Worm (Caenorhabditis elegans) whole organism, L1 larva: ENCODE data around the gene ceeh-2.

Experiments used
- C16A3.4 ChIP-seq: fragments of 150-350 bp; optimal IDR thresholded peaks from 2 replicates; lab custom pipeline; 2014; ENCODE audit warnings: missing biosample characterization, missing genetic modification characterization
- aha-1 ChIP-seq: fragments of 150-350 bp; optimal IDR thresholded peaks from 2 replicates; lab custom pipeline; 2014; ENCODE audit warnings: missing biosample characterization, missing genetic modification characterization
- aly-2 ChIP-seq: fragments of 150-350 bp; optimal IDR thresholded peaks from 2 replicates; lab custom pipeline; 2014; ENCODE audit warnings: missing biosample characterization, missing genetic modification characterization
- blmp-1 ChIP-seq: fragments of 150-350 bp; optimal IDR thresholded peaks from 2 replicates; lab custom pipeline; 2014; ENCODE audit warnings: missing biosample characterization, missing genetic modification characterization
- ces-1 ChIP-seq: fragments of 150-350 bp; optimal IDR thresholded peaks from 2 replicates; lab custom pipeline; 2014; ENCODE audit warnings: missing biosample characterization, missing genetic modification reagents, missing genetic modification characterization
- dpl-1 ChIP-seq, 3 experiments: fragments of 150-350 bp in 2 of 3; sonication (generic microtip) in 1 of 3; optimal IDR thresholded peaks; 2 replicates each; lab custom pipeline; 2014 to 2017; ENCODE audit warnings: missing biosample characterization in 3 of 3, missing genetic modification characterization in 3 of 3, missing genetic modification reagents in 3 of 3
- dsc-1 ChIP-seq: sonication (generic microtip); optimal IDR thresholded peaks from 2 replicates; lab custom pipeline; 2016; ENCODE audit warnings: mild to moderate bottlenecking, missing genetic modification characterization, missing compliant biosample characterization
- efl-1 ChIP-seq, 4 experiments: fragments of 150-350 bp; optimal IDR thresholded peaks in 3 of 4; peaks in 1 of 4; 1 replicate in 1 of 4; 2 replicates in 3 of 4; lab custom pipeline; 2014; ENCODE audit warnings: missing biosample characterization in 2 of 4, missing genetic modification characterization in 2 of 4, missing genetic modification reagents in 2 of 4
- elt-2 ChIP-seq: sonication (generic microtip); optimal IDR thresholded peaks from 2 replicates; lab custom pipeline; 2016; ENCODE audit warnings: missing genetic modification characterization, mild to moderate bottlenecking, inconsistent platforms, missing compliant biosample characterization, missing genetic modification reagents
- elt-3 ChIP-seq, 6 experiments: fragments of 150-350 bp in 1 of 6; sonication (generic microtip); optimal IDR thresholded peaks; 2 replicates each; lab custom pipeline; 2017 to 2018; ENCODE audit warnings: missing biosample characterization in 6 of 6, missing genetic modification characterization in 6 of 6, inconsistent platforms in 1 of 6
- fkh-10 ChIP-seq: sonication (generic microtip); optimal IDR thresholded peaks from 2 replicates; lab custom pipeline; 2017; ENCODE audit warnings: missing biosample characterization, missing genetic modification reagents, missing genetic modification characterization
- fkh-8 ChIP-seq: sonication (generic microtip); optimal IDR thresholded peaks from 2 replicates; lab custom pipeline; 2016; ENCODE audit warnings: mild to moderate bottlenecking, missing genetic modification characterization, missing compliant biosample characterization
- irx-1 ChIP-seq: sonication (generic microtip); optimal IDR thresholded peaks from 2 replicates; lab custom pipeline; 2016; ENCODE audit warnings: missing genetic modification characterization, missing compliant biosample characterization
- isw-1 ChIP-seq: fragments of 200-800 bp; sonication (Bioruptor generic); IDR thresholded peaks from 2 replicates; pipeline ENCODE4 v1.3.6; 2022; ENCODE audit warnings: missing genetic modification characterization, missing compliant biosample characterization
- lin-14 ChIP-seq: fragments of 200-800 bp; sonication (Bioruptor generic); optimal IDR thresholded peaks from 2 replicates; lab custom pipeline; 2018; ENCODE audit warnings: mild to moderate bottlenecking, missing genetic modification characterization, moderate library complexity, missing compliant biosample characterization
- lin-35 ChIP-seq, 2 experiments: fragments of 150-350 bp; optimal IDR thresholded peaks; 2 replicates each; lab custom pipeline; 2014; ENCODE audit warnings: missing biosample characterization in 2 of 2, missing genetic modification characterization in 2 of 2, missing genetic modification reagents in 2 of 2
- lir-3 ChIP-seq: sonication (generic microtip); optimal IDR thresholded peaks from 2 replicates; lab custom pipeline; 2016; ENCODE audit warnings: mild to moderate bottlenecking, missing genetic modification characterization, moderate library complexity, missing compliant biosample characterization; ENCODE audit not compliant: poor library complexity
- mdl-1 ChIP-seq, 2 experiments: fragments of 150-350 bp; optimal IDR thresholded peaks; 2 replicates each; lab custom pipeline; 2014 to 2017; ENCODE audit warnings: missing biosample characterization in 2 of 2, missing genetic modification characterization in 2 of 2, inconsistent platforms in 1 of 2
- mep-1 ChIP-seq: fragments of 150-350 bp; optimal IDR thresholded peaks from 2 replicates; lab custom pipeline; 2014; ENCODE audit warnings: missing biosample characterization, missing genetic modification characterization
- nhr-11 ChIP-seq: fragments of 150-350 bp; optimal IDR thresholded peaks from 2 replicates; lab custom pipeline; 2014; ENCODE audit warnings: missing biosample characterization, missing genetic modification characterization
- nhr-20 ChIP-seq: sonication (generic microtip); optimal IDR thresholded peaks from 2 replicates; lab custom pipeline; 2016; ENCODE audit warnings: mild to moderate bottlenecking, missing genetic modification characterization, missing compliant biosample characterization
- nhr-237 ChIP-seq: fragments of 150-350 bp; optimal IDR thresholded peaks from 2 replicates; lab custom pipeline; 2014; ENCODE audit warnings: missing biosample characterization, missing genetic modification characterization
- nhr-47 ChIP-seq: sonication (generic microtip); optimal IDR thresholded peaks from 2 replicates; lab custom pipeline; 2016; ENCODE audit warnings: mild to moderate bottlenecking, missing genetic modification characterization, moderate library complexity, missing compliant biosample characterization
- nhr-71 ChIP-seq: sonication (generic microtip); optimal IDR thresholded peaks from 2 replicates; lab custom pipeline; 2016; ENCODE audit warnings: mild to moderate bottlenecking, missing genetic modification characterization, moderate library complexity, missing compliant biosample characterization
- nhr-76 ChIP-seq: sonication (generic microtip); optimal IDR thresholded peaks from 2 replicates; lab custom pipeline; 2017; ENCODE audit warnings: missing biosample characterization, missing genetic modification characterization
- nhr-85 ChIP-seq: sonication (generic microtip); peaks from one replicate; lab custom pipeline; 2016; ENCODE audit warnings: missing genetic modification characterization, inconsistent platforms, missing compliant biosample characterization
- nhr-90 ChIP-seq: sonication (generic microtip); optimal IDR thresholded peaks from 2 replicates; lab custom pipeline; 2016; ENCODE audit warnings: mild to moderate bottlenecking, missing genetic modification characterization, missing compliant biosample characterization; ENCODE audit not compliant: poor library complexity
- pag-3 ChIP-seq: sonication (generic microtip); optimal IDR thresholded peaks from 2 replicates; lab custom pipeline; 2017; ENCODE audit warnings: missing genetic modification characterization, mild to moderate bottlenecking, missing compliant biosample characterization, antibody characterized with exemption, borderline replicate concordance; ENCODE audit not compliant: insufficient read depth
- snpc-4 ChIP-seq: fragments of 150-350 bp; optimal IDR thresholded peaks from 2 replicates; lab custom pipeline; 2014; ENCODE audit warnings: missing biosample characterization, missing genetic modification characterization
- snu-23 ChIP-seq: sonication (generic microtip); optimal IDR thresholded peaks from 2 replicates; lab custom pipeline; 2016; ENCODE audit warnings: missing genetic modification characterization, missing compliant biosample characterization
- sox-4 ChIP-seq: sonication (generic microtip); optimal IDR thresholded peaks from 2 replicates; lab custom pipeline; 2016; ENCODE audit warnings: missing genetic modification characterization, missing compliant biosample characterization
- sptf-1 ChIP-seq: fragments of 150-350 bp; optimal IDR thresholded peaks from 2 replicates; lab custom pipeline; 2014; ENCODE audit warnings: missing biosample characterization, missing genetic modification characterization
- tbx-2 ChIP-seq: sonication (generic microtip); optimal IDR thresholded peaks from 2 replicates; lab custom pipeline; 2016; ENCODE audit warnings: missing genetic modification characterization, missing compliant biosample characterization
- unc-30 ChIP-seq: sonication (generic microtip); optimal IDR thresholded peaks from 2 replicates; lab custom pipeline; 2017; ENCODE audit warnings: missing biosample characterization, missing genetic modification characterization
- vab-15 ChIP-seq: sonication (generic microtip); optimal IDR thresholded peaks from 2 replicates; lab custom pipeline; 2017; ENCODE audit warnings: missing genotype, mild to moderate bottlenecking, missing genetic modification characterization, missing compliant biosample characterization

Gene ceeh-2

ce11 chrV:10379761-10380160 lies 22.1 kb upstream of the ceeh-2 start:
- TF ChIP-seq aha-1 (no peak), snpc-4 (tag; lab: Kevin White, UChicago) (no peak)
- TF ChIP-seq, all 84 proteins: peak for 0

- TF ChIP-seq irx-1 (no peak), unc-30 (tag; lab: Kevin White, UChicago) (no peak), fkh-10 (no peak), nhr-85 (peak; percentile 2)
Observed at ce11 chrV:10379293-10379692, 21.6 kb upstream of the ceeh-2 start, which contains the start of gene AC3.12. Gene AC3.12, minus strand, starts transcription at chrV:10379393.

DNA sequence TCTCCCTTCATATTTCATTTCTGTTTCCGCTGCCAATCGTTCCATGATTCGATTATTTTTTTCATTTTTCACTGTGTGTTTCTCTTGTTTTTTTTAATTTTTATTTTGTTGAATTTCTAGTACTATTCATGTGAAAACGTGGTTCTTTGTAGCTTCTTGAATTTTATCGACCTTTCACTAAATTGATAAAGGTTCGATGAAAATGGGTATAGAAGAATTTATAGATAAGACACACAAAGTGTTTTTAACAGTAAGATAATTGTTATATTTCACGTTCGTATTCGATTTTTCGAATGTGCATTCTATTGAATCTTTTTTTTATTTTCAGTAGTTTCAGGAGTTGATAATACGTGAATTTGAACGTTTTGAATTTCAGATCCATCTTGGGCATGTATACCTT lies 14.2 kb upstream of the ceeh-2 start, which contains the start of gene ugt-49:
ugt-49 (plus strand) TSS at position 371 of the 400 bp plus-strand sequence.
- TF ChIP-seq isw-1 (GFP tag; lab: Robert Waterston, UW) (no peak), irx-1 (no peak), vab-15 (no peak), pag-3 (tag; lab: Kevin White, UChicago) (no peak), ces-1 (GFP tag; lab: Kevin White, UChicago) (no peak), nhr-76 (tag; lab: Kevin White, UChicago) (no peak), nhr-47 (tag; lab: Kevin White, UChicago) (no peak)

DNA sequence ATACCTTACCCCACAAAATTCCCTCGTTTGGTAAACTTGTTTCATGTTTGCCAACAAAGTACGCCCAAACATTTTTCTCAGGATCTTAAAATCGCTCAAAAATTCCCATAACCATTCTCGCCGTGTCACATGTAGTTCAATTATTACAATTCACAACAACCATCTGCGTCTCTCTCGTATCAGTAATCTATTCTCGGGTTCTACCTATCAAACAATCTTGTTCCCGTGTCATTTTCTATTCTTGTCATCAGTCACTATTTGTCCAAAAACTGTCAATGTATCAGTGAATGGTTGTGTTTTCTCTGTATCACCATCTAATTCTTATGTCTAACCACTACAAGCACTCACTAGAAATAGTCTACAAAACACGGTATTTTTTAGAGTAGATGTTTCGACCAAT lies 13.5 kb upstream of the ceeh-2 start:
- TF ChIP-seq C16A3.4 (tag; lab: Kevin White, UChicago) (peak; percentile 5), nhr-237 (tag; lab: Kevin White, UChicago) (no peak), lin-14 (GFP tag; lab: Kevin White, UChicago) (peak; percentile 68), nhr-20 (tag; lab: Kevin White, UChicago) (peak; percentile 72), elt-2 (tag; lab: Kevin White, UChicago) (peak; percentile 76), nhr-71 (tag; lab: Kevin White, UChicago) (peak; percentile 49), tbx-2 (tag; lab: Kevin White, UChicago) (peak; percentile 48), snu-23 (GFP tag; lab: Kevin White, UChicago) (peak; percentile 52), mdl-1 (tag; optimal IDR thresholded peaks at IDR 0.05; lab: Kevin White, UChicago) (peak in 1 of 2 experiments; percentile 23), isw-1 (GFP tag; lab: Robert Waterston, UW) (no peak), blmp-1 (tag; lab: Kevin White, UChicago) (peak; percentile 51), efl-1 (optimal IDR thresholded peaks at IDR 0.05; lab: Kevin White, UChicago) (no peak), efl-1 (GFP tag; optimal IDR thresholded peaks at IDR 0.05 in 1 of 2; lab: Kevin White, UChicago) (peak in 1 of 2 experiments; percentile 59), fkh-8 (no peak), nhr-90 (peak; percentile 14), nhr-85 (peak; percentile 76), nhr-11 (tag; lab: Kevin White, UChicago) (no peak), elt-3 (tag; optimal IDR thresholded peaks at IDR 0.05; lab: Kevin White, UChicago) (peak in 2 of 6 experiments; percentile 31 to 37), lin-35 (GFP tag; optimal IDR thresholded peaks at IDR 0.05; lab: Kevin White, UChicago) (peak in 1 of 2 experiments; percentile 73)
- TF ChIP-seq, all 84 proteins: peak for 14

- TF ChIP-seq sptf-1 = no peak
- TF ChIP-seq lir-3 (tag; lab: Kevin White, UChicago) = no peak
- TF ChIP-seq snu-23 (GFP tag; lab: Kevin White, UChicago) = no peak
- TF ChIP-seq efl-1 (optimal IDR thresholded peaks at IDR 0.05; lab: Kevin White, UChicago) = no peak
- peak in 1 of 2 experiments; percentile 75 for TF ChIP-seq efl-1 (GFP tag; optimal IDR thresholded peaks at IDR 0.05 in 1 of 2; lab: Kevin White, UChicago)
Observed at ce11 chrV:10368256-10368655, 10.6 kb upstream of the ceeh-2 start, which contains the start of gene sri-20. Gene sri-20, plus strand, starts transcription at chrV:10368556.

- TF ChIP-seq sox-4 (tag; lab: Kevin White, UChicago) (no peak), dsc-1 (tag; lab: Kevin White, UChicago) (no peak), nhr-11 (tag; lab: Kevin White, UChicago) (no peak), blmp-1 (tag; lab: Kevin White, UChicago) (no peak), elt-2 (tag; lab: Kevin White, UChicago) (no peak), sptf-1 (no peak), nhr-237 (tag; lab: Kevin White, UChicago) (no peak), aly-2 (tag; lab: Kevin White, UChicago) (no peak), dpl-1 (GFP tag; optimal IDR thresholded peaks at IDR 0.05; lab: Kevin White, UChicago) (no peak), mep-1 (tag; lab: Kevin White, UChicago) (no peak), lin-35 (GFP tag; optimal IDR thresholded peaks at IDR 0.05; lab: Kevin White, UChicago) (no peak)
- TF ChIP-seq, all 84 proteins: peak for 0
Observed at ce11 chrV:10363834-10364233, 6.1 kb upstream of the ceeh-2 start.
